Worm (Caenorhabditis elegans): ENCODE results near the gene famh-136.
A peak's percentile ranks its signal among the peaks of the same experiment; 100 is the strongest.

Gene famh-136

DNA sequence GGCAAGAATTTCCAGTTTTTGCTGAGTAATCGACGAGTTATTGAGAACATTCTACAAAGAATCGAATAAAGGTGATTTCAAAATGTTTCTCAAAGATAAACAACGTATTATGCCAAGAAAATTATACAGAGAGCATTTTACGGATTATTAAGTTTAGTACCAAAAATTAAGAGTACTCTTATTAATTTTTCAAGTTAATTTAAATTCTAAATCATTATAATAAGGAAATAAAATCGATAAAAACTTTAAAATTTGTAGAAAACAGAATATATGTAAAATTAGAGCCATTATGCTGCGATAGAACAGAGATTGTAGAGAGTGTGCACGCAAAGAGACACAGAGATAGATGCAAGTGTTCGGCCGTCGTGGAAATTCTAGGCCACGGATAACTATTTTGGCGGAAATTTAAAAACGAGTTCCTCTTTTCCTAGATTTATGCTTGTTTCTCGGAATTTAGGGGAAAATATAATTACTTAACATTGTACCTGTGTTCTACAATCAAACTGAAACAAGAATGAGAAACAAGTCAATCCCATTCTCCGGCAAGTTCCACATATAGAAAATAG, 37.0 kb upstream of the famh-136 start, which contains the start of gene F44E2.9 (continued):
- TF ChIP-seq sea-2 (GFP tag; IDR thresholded peaks at IDR 0.05) (no peak), somi-1 (GFP tag; optimal IDR thresholded peaks at IDR 0.05) (no peak), rcor-1 (GFP tag; IDR thresholded peaks at IDR 0.05) (0 out of 2 replicates have a peak, but pooled peaks have one; percentile 19), aptf-2 (GFP tag; conservative IDR thresholded peaks at IDR 0.05) (no peak), ama-1 (optimal IDR thresholded peaks at IDR 0.05) (no peak), ama-1 (GFP tag; optimal IDR thresholded peaks at IDR 0.05) (no peak), pbrm-1 (GFP tag; IDR thresholded peaks at IDR 0.05) (peak; percentile 57; the same call in 1 of the 2 replicates), chd-7 (tag; optimal IDR thresholded peaks at IDR 0.05) (no peak), ztf-28 (GFP tag; IDR thresholded peaks at IDR 0.05) (no peak), hlh-26 (GFP tag; conservative IDR thresholded peaks at IDR 0.05) (no peak), madf-8 (GFP tag; conservative IDR thresholded peaks at IDR 0.05) (peak; percentile 57), K11D2.4 (GFP tag; IDR thresholded peaks at IDR 0.05) (no peak), D2030.7 (GFP tag; IDR thresholded peaks at IDR 0.05) (peak; percentile 74), F57C9.4 (tag; optimal IDR thresholded peaks at IDR 0.05) (no peak), B0035.1 (tag; optimal IDR thresholded peaks at IDR 0.05) (no peak), nhr-179 (tag; optimal IDR thresholded peaks at IDR 0.05) (no peak), hrde-1 (tag; optimal IDR thresholded peaks at IDR 0.05; ENCODE audit: borderline replicate concordance) (no peak), T26A5.8 (tag; optimal IDR thresholded peaks at IDR 0.05) (no peak), F57A8.1 (GFP tag; optimal IDR thresholded peaks at IDR 0.05) (no peak), ets-4 (GFP tag; optimal IDR thresholded peaks at IDR 0.05) (no peak), F52B5.7 (tag; optimal IDR thresholded peaks at IDR 0.05) (no peak), F37B4.10 (GFP tag; IDR thresholded peaks at IDR 0.05) (no peak), bed-2 (GFP tag; IDR thresholded peaks at IDR 0.05) (no peak), T07F8.4 (tag; optimal IDR thresholded peaks at IDR 0.05) (no peak), ccch-3 (GFP tag; optimal IDR thresholded peaks at IDR 0.05) (no peak), mes-4 (tag; optimal IDR thresholded peaks at IDR 0.05) (no peak), ceh-100 (GFP tag; IDR thresholded peaks at IDR 0.05) (no peak), akir-1 (GFP tag; optimal IDR thresholded peaks at IDR 0.05) (no peak), mcd-1 (GFP tag; IDR thresholded peaks at IDR 0.05) (peak; percentile 78), B0019.2 (GFP tag; conservative IDR thresholded peaks at IDR 0.05) (no peak), tbx-9 (tag; optimal IDR thresholded peaks at IDR 0.05; ENCODE audit: borderline replicate concordance) (no peak), lsl-1 (GFP tag; optimal IDR thresholded peaks at IDR 0.05) (peak; percentile 59), nhr-80 (tag; optimal IDR thresholded peaks at IDR 0.05) (peak; percentile 10), xnd-1 (tag; optimal IDR thresholded peaks at IDR 0.05) (peak; percentile 34), let-526 (GFP tag; IDR thresholded peaks at IDR 0.05) (no peak), unc-130 (GFP tag; optimal IDR thresholded peaks at IDR 0.05) (peak; percentile 74), lir-1 (GFP tag; conservative IDR thresholded peaks at IDR 0.05) (no peak; the same call in 1 of the 2 replicates), ztf-25 (GFP tag; IDR thresholded peaks at IDR 0.05) (no peak), hsf-1 (GFP tag; IDR thresholded peaks at IDR 0.05) (0 out of 2 replicates have a peak, but pooled peaks have one; percentile 49), lin-35 (GFP tag; optimal IDR thresholded peaks at IDR 0.05) (peak in 2 of 3 experiments; percentile 28 to 75), C06A6.2 (GFP tag; conservative IDR thresholded peaks at IDR 0.05) (no peak), mxl-1 (tag; optimal IDR thresholded peaks at IDR 0.05) (no peak), snpc-1.1 (tag; optimal IDR thresholded peaks at IDR 0.05; ENCODE audit: insufficient read depth) (no peak), Y79H2A.3 (GFP tag; conservative IDR thresholded peaks at IDR 0.05) (no peak), K12H6.12 (tag; optimal IDR thresholded peaks at IDR 0.05) (peak; percentile 41), athp-1 (tag; optimal IDR thresholded peaks at IDR 0.05) (no peak), C17E4.6 (GFP tag; IDR thresholded peaks at IDR 0.05) (no peak)

Data from whole organism, young adult.